Fruit fly (Drosophila melanogaster): ENCODE data around the gene CG3987.

The CG3987 gene

DNA sequence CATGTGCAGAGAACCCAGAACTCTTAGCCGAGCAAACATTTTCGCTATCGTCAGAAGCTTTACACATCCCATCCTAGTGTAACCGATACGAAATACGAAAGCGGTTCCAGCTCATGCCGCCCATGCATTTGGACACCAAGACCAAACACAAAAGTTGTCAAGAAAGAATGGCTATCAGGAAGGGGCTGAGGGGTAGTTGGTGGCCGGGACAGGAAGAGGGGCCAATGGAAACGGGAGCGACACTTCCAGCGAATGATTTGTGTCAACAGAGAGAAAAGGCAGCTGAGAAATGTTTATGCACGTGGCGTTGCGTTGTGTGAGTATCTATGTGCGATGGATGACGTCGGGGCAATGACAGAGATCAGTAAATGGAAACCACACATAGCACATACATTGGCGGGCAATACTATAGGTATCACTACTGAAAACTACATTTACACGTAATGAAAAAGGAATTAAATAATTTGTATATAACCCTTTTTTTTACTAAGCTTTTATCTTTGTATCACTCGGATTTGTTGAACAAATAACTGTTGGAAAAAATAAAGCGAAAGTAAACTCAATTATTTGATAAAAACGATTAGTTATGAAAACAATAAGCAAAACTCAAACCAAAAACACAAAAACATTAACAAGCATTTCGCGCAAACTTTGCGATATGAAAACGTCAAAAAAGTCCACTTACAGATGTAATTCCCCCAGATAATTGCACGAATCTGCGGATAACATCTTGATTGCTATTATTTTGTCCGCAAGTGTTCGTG is 25.1 kb upstream of the CG3987 start:
- TF ChIP-seq CG8301 (tag; optimal IDR thresholded peaks at IDR 0.05) (peak; percentile 91), Pif1B (GFP tag; optimal IDR thresholded peaks at IDR 0.05) (peak; percentile 67), Pif1A (GFP tag; optimal IDR thresholded peaks at IDR 0.05) (peak; percentile 83), fd96Ca (GFP tag; IDR thresholded peaks at IDR 0.05) (peak; percentile 66; the same call in 2 of the 3 replicates), CG14655 (GFP tag; optimal IDR thresholded peaks at IDR 0.05) (peak; percentile 95), CG4496 (GFP tag; IDR thresholded peaks at IDR 0.05) (0 out of 3 replicates have a peak, but pooled peaks have one; percentile 17), D1 (tag; optimal IDR thresholded peaks at IDR 0.05) (peak; percentile 58), CG13204 (GFP tag; optimal IDR thresholded peaks at IDR 0.05) (no peak), CG32121 (GFP tag; IDR thresholded peaks at IDR 0.05) (peak; percentile 50; the same call in 1 of the 2 replicates), rn (GFP tag; IDR thresholded peaks at IDR 0.05) (no peak), CG9948 (tag; optimal IDR thresholded peaks at IDR 0.05) (peak; percentile 84), EcR (GFP tag; optimal IDR thresholded peaks at IDR 0.05) (peak; percentile 53), CG34367 (tag; optimal IDR thresholded peaks at IDR 0.05) (peak; percentile 64), CG17806 (tag; optimal IDR thresholded peaks at IDR 0.05) (peak; percentile 66), CG15710 (tag; optimal IDR thresholded peaks at IDR 0.05) (peak; percentile 81), Snoo (tag; optimal IDR thresholded peaks at IDR 0.05) (peak; percentile 20), CG10348 (GFP tag; IDR thresholded peaks at IDR 0.05) (no peak), CG12605 (GFP tag; IDR thresholded peaks at IDR 0.05) (no peak), CG8159 (tag; optimal IDR thresholded peaks at IDR 0.05) (peak; percentile 87), Ets98B (GFP tag; IDR thresholded peaks at IDR 0.05) (peak; percentile 40; the same call in 1 of the 2 replicates), gl (tag; optimal IDR thresholded peaks at IDR 0.05) (peak; percentile 39)

DNA sequence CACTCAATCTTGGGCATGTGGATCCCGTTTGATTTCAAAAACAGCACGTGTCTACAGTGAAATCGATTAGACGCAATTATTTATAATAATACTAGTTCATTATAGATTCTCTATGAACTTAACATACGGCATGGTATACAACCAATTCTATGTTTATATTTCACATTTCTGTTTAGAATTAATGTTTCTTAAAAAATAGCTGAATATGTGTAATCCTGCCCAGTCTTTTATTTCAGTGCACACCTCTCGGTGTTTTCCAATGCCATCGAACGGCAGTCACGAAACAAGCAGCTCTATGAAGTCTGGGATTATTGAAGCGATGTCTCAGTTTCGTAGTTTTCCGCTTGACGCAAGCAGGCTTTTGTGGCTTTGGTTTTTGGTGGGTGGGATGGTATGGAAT is 22.0 kb upstream of the CG3987 start:
- TF ChIP-seq Pif1B (GFP tag; optimal IDR thresholded peaks at IDR 0.05) (no peak), CG14655 (GFP tag; optimal IDR thresholded peaks at IDR 0.05) (no peak), Snoo (tag; optimal IDR thresholded peaks at IDR 0.05) (no peak), D1 (tag; optimal IDR thresholded peaks at IDR 0.05) (no peak), Pif1A (GFP tag; optimal IDR thresholded peaks at IDR 0.05) (no peak), CG32121 (GFP tag; IDR thresholded peaks at IDR 0.05) (no peak), CG15710 (tag; optimal IDR thresholded peaks at IDR 0.05) (no peak), CG12605 (GFP tag; IDR thresholded peaks at IDR 0.05) (no peak)

DNA sequence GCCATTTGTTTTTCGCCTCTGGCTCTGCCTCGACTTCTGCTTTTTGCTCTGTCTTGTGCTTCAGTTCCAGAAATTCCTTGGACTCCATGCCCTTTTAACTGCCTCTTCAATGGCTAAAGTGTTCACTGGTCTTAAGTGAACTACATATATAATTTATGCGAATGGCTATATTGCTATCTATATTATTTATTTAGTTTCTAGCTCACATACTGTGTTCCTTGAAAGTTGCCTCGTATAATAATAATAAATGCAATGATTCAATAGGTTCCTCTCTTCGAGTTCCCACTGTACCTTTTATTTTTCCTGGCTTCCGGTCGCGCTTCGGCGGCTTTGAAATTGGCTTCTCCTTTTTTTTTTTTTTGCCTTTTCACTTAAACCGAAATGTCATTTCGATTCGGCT is 20.0 kb upstream of the CG3987 start:
- TF ChIP-seq CG8159 (tag; optimal IDR thresholded peaks at IDR 0.05) (no peak), CG17806 (tag; optimal IDR thresholded peaks at IDR 0.05) (no peak), CG14655 (GFP tag; optimal IDR thresholded peaks at IDR 0.05) (no peak), CG10348 (GFP tag; IDR thresholded peaks at IDR 0.05) (no peak), CG9948 (tag; optimal IDR thresholded peaks at IDR 0.05) (no peak), fd96Ca (GFP tag; IDR thresholded peaks at IDR 0.05) (no peak), Ets98B (GFP tag; IDR thresholded peaks at IDR 0.05) (no peak), CG34367 (tag; optimal IDR thresholded peaks at IDR 0.05) (no peak), D1 (tag; optimal IDR thresholded peaks at IDR 0.05) (no peak), Pif1A (GFP tag; optimal IDR thresholded peaks at IDR 0.05) (no peak), CG4496 (GFP tag; IDR thresholded peaks at IDR 0.05) (no peak), CG32121 (GFP tag; IDR thresholded peaks at IDR 0.05) (no peak)

DNA sequence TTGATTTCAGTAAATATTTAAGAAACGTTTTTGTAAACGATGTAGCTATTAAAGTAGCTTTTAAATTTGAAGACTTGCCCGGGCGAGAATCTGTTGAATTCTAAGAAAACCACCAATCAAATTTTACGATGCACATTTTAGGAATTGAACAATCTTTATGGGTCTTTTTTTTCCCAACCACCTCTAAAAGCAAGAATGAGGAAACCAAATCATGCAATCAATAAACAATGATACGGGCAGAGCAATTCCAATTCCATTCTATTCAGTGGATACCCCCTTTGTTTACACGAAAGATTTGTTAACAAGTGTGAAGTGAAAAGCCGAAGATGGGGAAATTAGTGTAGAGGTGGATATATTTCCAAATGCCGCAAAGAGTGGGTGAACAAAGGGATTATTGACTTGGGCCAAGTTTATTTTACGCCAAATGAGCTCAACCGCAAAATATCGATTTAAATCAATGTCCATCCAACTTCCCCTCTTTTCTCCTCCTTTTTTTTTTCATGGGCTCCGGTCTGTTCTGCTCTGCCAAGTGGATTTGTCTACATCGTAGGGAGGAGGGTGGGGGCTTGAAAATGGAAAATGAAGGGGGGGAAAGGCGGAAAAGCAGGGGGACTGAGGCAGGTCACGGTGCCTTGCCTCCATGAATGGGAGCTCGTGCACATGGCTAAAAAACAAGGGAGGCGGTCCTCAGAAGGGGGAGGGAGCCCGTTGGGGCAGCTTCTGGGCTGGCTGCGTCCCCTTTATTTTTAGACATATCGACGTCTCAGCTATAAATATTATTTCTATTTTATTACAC is 18.0 kb upstream of the CG3987 start:
- TF ChIP-seq Ets98B (GFP tag; IDR thresholded peaks at IDR 0.05) (no peak), CG13204 (GFP tag; optimal IDR thresholded peaks at IDR 0.05) (no peak), CG32121 (GFP tag; IDR thresholded peaks at IDR 0.05) (no peak), CG8301 (tag; optimal IDR thresholded peaks at IDR 0.05) (no peak), CG10348 (GFP tag; IDR thresholded peaks at IDR 0.05) (no peak), CG12605 (GFP tag; IDR thresholded peaks at IDR 0.05) (no peak), CG34367 (tag; optimal IDR thresholded peaks at IDR 0.05) (no peak), Snoo (tag; optimal IDR thresholded peaks at IDR 0.05) (no peak)

DNA sequence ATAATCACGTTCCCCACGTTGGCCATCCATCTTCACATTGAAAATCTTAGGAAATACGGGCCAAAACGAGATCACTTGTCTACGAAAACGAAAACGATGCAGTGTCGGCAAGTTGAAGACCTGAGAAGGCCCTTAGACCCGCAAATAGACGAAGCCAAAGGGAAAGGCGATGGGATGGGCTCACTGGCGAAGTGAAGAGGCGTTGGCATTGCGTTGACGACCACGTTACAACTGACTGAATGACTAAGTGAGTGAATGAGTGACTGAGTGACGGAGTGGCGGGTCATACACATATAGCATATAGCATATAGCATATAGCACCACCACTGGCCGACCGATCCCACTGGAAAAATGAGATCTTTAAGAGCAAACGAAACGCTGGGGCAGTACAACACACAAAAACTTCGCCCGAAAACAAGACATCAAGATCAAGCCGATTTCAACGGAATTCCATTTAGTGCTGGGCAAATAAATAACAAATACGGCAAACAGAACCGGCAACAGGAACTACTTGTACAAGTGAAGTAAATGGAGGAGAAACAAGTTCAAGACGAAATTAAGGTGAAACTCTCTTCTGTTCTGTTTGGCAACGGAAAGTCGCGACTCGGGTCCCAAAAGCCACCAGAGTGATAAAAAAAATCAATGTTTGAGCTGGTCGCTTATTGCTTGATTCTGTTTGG is 16.6 kb upstream of the CG3987 start:
- TF ChIP-seq CG34367 (tag; optimal IDR thresholded peaks at IDR 0.05), result no peak
- TF ChIP-seq Snoo (tag; optimal IDR thresholded peaks at IDR 0.05), result no peak
- TF ChIP-seq gl (tag; optimal IDR thresholded peaks at IDR 0.05), result no peak
- no peak for TF ChIP-seq CG32121 (GFP tag; IDR thresholded peaks at IDR 0.05)
- no peak for TF ChIP-seq Pif1A (GFP tag; optimal IDR thresholded peaks at IDR 0.05)
- TF ChIP-seq CG12605 (GFP tag; IDR thresholded peaks at IDR 0.05), result no peak

DNA sequence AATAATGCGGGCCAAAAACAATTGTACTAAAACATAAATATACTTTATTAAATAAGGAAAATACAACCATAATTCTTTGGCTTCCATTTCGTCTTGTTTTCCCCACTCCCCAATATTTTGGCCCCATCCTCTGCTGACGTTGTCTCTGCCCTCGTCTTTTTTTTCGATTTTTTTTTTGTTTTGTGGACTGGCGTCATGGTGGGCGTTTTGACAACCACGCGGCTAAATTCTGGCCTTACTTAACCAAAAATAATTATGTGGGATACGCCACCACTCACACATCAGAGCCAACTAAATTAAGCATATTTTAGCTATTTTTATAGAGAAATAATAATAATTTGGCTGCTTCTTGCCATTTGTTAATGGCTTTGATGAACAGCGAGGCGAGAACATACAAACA is 15.2 kb upstream of the CG3987 start:
- TF ChIP-seq CG14655 (GFP tag; optimal IDR thresholded peaks at IDR 0.05), result no peak
- TF ChIP-seq rn (GFP tag; IDR thresholded peaks at IDR 0.05), result no peak
- no peak for TF ChIP-seq D1 (tag; optimal IDR thresholded peaks at IDR 0.05)
- TF ChIP-seq CG13204 (GFP tag; optimal IDR thresholded peaks at IDR 0.05), result no peak
- TF ChIP-seq fd96Ca (GFP tag; IDR thresholded peaks at IDR 0.05), result no peak
- TF ChIP-seq CG8159 (tag; optimal IDR thresholded peaks at IDR 0.05), result no peak
- TF ChIP-seq CG4496 (GFP tag; IDR thresholded peaks at IDR 0.05), result no peak
- TF ChIP-seq gl (tag; optimal IDR thresholded peaks at IDR 0.05), result no peak
- no peak for TF ChIP-seq Snoo (tag; optimal IDR thresholded peaks at IDR 0.05)
- TF ChIP-seq CG9948 (tag; optimal IDR thresholded peaks at IDR 0.05), result no peak
- no peak for TF ChIP-seq CG15710 (tag; optimal IDR thresholded peaks at IDR 0.05)
- TF ChIP-seq Pif1A (GFP tag; optimal IDR thresholded peaks at IDR 0.05), result no peak
- TF ChIP-seq CG32121 (GFP tag; IDR thresholded peaks at IDR 0.05), result no peak
- no peak for TF ChIP-seq CG12605 (GFP tag; IDR thresholded peaks at IDR 0.05)
- no peak for TF ChIP-seq CG8301 (tag; optimal IDR thresholded peaks at IDR 0.05)
- TF ChIP-seq CG10348 (GFP tag; IDR thresholded peaks at IDR 0.05), result no peak
- TF ChIP-seq Ets98B (GFP tag; IDR thresholded peaks at IDR 0.05), result no peak
- no peak for TF ChIP-seq CG34367 (tag; optimal IDR thresholded peaks at IDR 0.05)
- no peak for TF ChIP-seq CG17806 (tag; optimal IDR thresholded peaks at IDR 0.05)
